Worm (Caenorhabditis elegans): Measurements from ENCODE around the gene C16C8.4.

- TF ChIP-seq klf-2 (GFP tag; conservative IDR thresholded peaks at IDR 0.05) (no peak), cog-1 (tag; optimal IDR thresholded peaks at IDR 0.05) (no peak), ztf-29 (GFP tag; IDR thresholded peaks at IDR 0.05) (no peak), tab-1 (GFP tag; IDR thresholded peaks at IDR 0.05) (no peak), med-1 (GFP tag; optimal IDR thresholded peaks at IDR 0.05; ENCODE audit: insufficient read depth) (no peak), ztf-23 (GFP tag; IDR thresholded peaks at IDR 0.05) (no peak), ref-1 (GFP tag; conservative IDR thresholded peaks at IDR 0.05) (no peak), T22C8.4 (GFP tag; IDR thresholded peaks at IDR 0.05) (no peak)
Measured at ce11 chrII:3448776-3449280, 4.6 kb upstream of the C16C8.4 start, which contains the start of gene C16C8.25.
